Worm (Caenorhabditis elegans) whole organism, mixed stage, embryonic: ENCODE results near the gene srg-21.

Experiments
- ceh-39 ChIP-seq: fragments of 150-350 bp; optimal IDR thresholded peaks from 2 replicates; lab custom pipeline; 2014; ENCODE audit warnings: missing biosample characterization, missing genetic modification characterization
- ham-2 ChIP-seq: fragments of 200-800 bp; sonication (Bioruptor generic); optimal IDR thresholded peaks from 2 replicates; lab custom pipeline; 2018; ENCODE audit warnings: mild to moderate bottlenecking, missing genetic modification characterization, missing compliant biosample characterization
- nhr-2 ChIP-seq: fragments of 150-350 bp; optimal IDR thresholded peaks from 2 replicates; lab custom pipeline; 2014; ENCODE audit warnings: missing biosample characterization, missing genetic modification characterization
- nhr-237 ChIP-seq: fragments of 150-350 bp; optimal IDR thresholded peaks from 2 replicates; lab custom pipeline; 2014; ENCODE audit warnings: missing biosample characterization, missing genetic modification characterization
- pha-4 ChIP-seq: fragments of 150-350 bp; optimal IDR thresholded peaks from 2 replicates; lab custom pipeline; 2018; ENCODE audit warnings: missing biosample characterization, missing genetic modification reagents, missing genetic modification characterization
- snpc-4 ChIP-seq: fragments of 150-350 bp; optimal IDR thresholded peaks from 2 replicates; lab custom pipeline; 2014; ENCODE audit warnings: missing biosample characterization, missing genetic modification characterization
- unc-62 ChIP-seq: fragments of 150-350 bp; optimal IDR thresholded peaks from 2 replicates; lab custom pipeline; 2014; ENCODE audit warnings: missing biosample characterization, missing genetic modification reagents, missing genetic modification characterization

DNA sequence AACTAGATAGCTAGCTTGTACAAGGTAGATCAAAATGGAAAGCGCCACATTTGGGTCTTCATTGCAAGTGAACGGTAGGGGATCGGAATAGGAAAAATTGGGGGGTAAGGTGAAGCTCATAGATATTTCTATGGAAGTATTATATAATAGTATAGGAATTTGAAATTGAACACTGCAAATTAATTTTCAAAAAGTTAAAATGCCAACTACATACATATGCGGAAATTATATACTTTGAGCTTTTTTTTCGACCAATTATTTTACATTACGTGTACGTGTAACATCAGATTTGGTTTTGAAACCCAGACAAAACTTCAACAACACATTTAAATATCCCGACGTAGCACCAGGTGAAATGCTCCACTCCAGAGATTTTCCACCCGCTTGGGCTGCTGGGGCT lies 4.9 kb upstream of the srg-21 start, which contains the start of gene srg-23:
- TF ChIP-seq unc-62 (no peak), nhr-237 (no peak), nhr-2 (tag; lab: Kevin White, UChicago) (no peak), ceh-39 (tag; lab: Kevin White, UChicago) (no peak), pha-4 (tag; lab: Kevin White, UChicago) (no peak), ham-2 (no peak), snpc-4 (tag; lab: Kevin White, UChicago) (no peak)
